Worm (Caenorhabditis elegans) whole organism, L2 larva: ENCODE results near the gene vhp-1.
"Not testable (repeated sequence)": the region's sequence is repeated elsewhere in the genome, so short reads cannot be mapped to it uniquely, and the experiment has no call there.

Source experiments
- C34F6.9 ChIP-seq: fragments of 150-350 bp; optimal IDR thresholded peaks from 2 replicates; lab custom pipeline; 2014; ENCODE audit warnings: missing biosample characterization, missing genetic modification characterization
- F13H6.1 ChIP-seq: sonication (generic microtip); optimal IDR thresholded peaks from 2 replicates; lab custom pipeline; 2016; ENCODE audit warnings: missing genetic modification characterization, missing compliant biosample characterization
- R02D3.7 ChIP-seq: fragments of 150-350 bp; optimal IDR thresholded peaks from 2 replicates; lab custom pipeline; 2014; ENCODE audit warnings: missing biosample characterization, missing genetic modification characterization
- Y55F3AM.14 ChIP-seq: fragments of 200-800 bp; sonication (Bioruptor generic); optimal IDR thresholded peaks from 2 replicates; lab custom pipeline; 2018; ENCODE audit warnings: mild to moderate bottlenecking, missing genetic modification characterization, missing compliant biosample characterization
- aly-2 ChIP-seq: fragments of 150-350 bp; optimal IDR thresholded peaks from 2 replicates; lab custom pipeline; 2014; ENCODE audit warnings: missing biosample characterization, missing genetic modification characterization
- ama-1 ChIP-seq: fragments of 150-350 bp; optimal IDR thresholded peaks from 2 replicates; lab custom pipeline; 2018; ENCODE audit warnings: inconsistent platforms
- blmp-1 ChIP-seq: sonication (generic microtip); optimal IDR thresholded peaks from 2 replicates; lab custom pipeline; 2017; ENCODE audit warnings: missing genetic modification characterization, mild to moderate bottlenecking, missing compliant biosample characterization, antibody characterized with exemption, moderate library complexity; ENCODE audit not compliant: insufficient read depth
- ceh-16 ChIP-seq: fragments of 150-350 bp; optimal IDR thresholded peaks from 2 replicates; lab custom pipeline; 2014; ENCODE audit warnings: missing biosample characterization, missing genetic modification characterization
- ceh-82 ChIP-seq: fragments of 150-350 bp; optimal IDR thresholded peaks from 2 replicates; lab custom pipeline; 2014; ENCODE audit warnings: missing biosample characterization, missing genetic modification characterization
- crh-2 ChIP-seq: sonication (generic microtip); optimal IDR thresholded peaks from 2 replicates; lab custom pipeline; 2017; ENCODE audit warnings: missing biosample characterization, missing genetic modification characterization
- elt-3 ChIP-seq: sonication (generic microtip); optimal IDR thresholded peaks from 2 replicates; lab custom pipeline; 2017; ENCODE audit warnings: missing biosample characterization, missing genetic modification characterization
- fos-1 ChIP-seq: fragments of 150-350 bp; optimal IDR thresholded peaks from 2 replicates; lab custom pipeline; 2014; ENCODE audit warnings: missing biosample characterization, missing genetic modification characterization
- gmeb-1 ChIP-seq: fragments of 150-350 bp; optimal IDR thresholded peaks from 2 replicates; lab custom pipeline; 2014; ENCODE audit warnings: missing biosample characterization, missing genetic modification characterization
- lin-11 ChIP-seq: fragments of 150-350 bp; sonication (generic microtip); optimal IDR thresholded peaks from 2 replicates; lab custom pipeline; 2014; ENCODE audit warnings: missing biosample characterization, missing genetic modification characterization, inconsistent platforms, mixed read lengths
- lin-13 ChIP-seq: fragments of 150-350 bp; optimal IDR thresholded peaks from 2 replicates; lab custom pipeline; 2014; ENCODE audit warnings: missing biosample characterization, missing genetic modification reagents, missing genetic modification characterization
- lsy-2 ChIP-seq, 2 experiments: fragments of 150-350 bp in 1 of 2; sonication (generic microtip) in 1 of 2; optimal IDR thresholded peaks; 2 replicates each; lab custom pipeline; 2014 to 2017; ENCODE audit warnings: missing biosample characterization in 2 of 2, missing genetic modification characterization in 2 of 2
- mab-5 ChIP-seq: fragments of 150-350 bp; optimal IDR thresholded peaks from 2 replicates; lab custom pipeline; 2014; ENCODE audit warnings: missing biosample characterization, missing genetic modification characterization
- mbf-1 ChIP-seq: sonication (generic microtip); optimal IDR thresholded peaks from 2 replicates; lab custom pipeline; 2017; ENCODE audit warnings: missing biosample characterization, missing genetic modification characterization
- nhr-10 ChIP-seq: sonication (generic microtip); optimal IDR thresholded peaks from 2 replicates; lab custom pipeline; 2017; ENCODE audit warnings: missing biosample characterization, missing genetic modification characterization
- nhr-11 ChIP-seq: fragments of 150-350 bp; optimal IDR thresholded peaks from 2 replicates; lab custom pipeline; 2014; ENCODE audit warnings: missing biosample characterization, missing genetic modification characterization
- nhr-12 ChIP-seq: fragments of 150-350 bp; optimal IDR thresholded peaks from 2 replicates; lab custom pipeline; 2014; ENCODE audit warnings: missing biosample characterization, missing genetic modification characterization
- nhr-129 ChIP-seq: fragments of 150-350 bp; optimal IDR thresholded peaks from 2 replicates; lab custom pipeline; 2014; ENCODE audit warnings: missing biosample characterization, missing genetic modification characterization
- nhr-21 ChIP-seq: fragments of 150-350 bp; optimal IDR thresholded peaks from 2 replicates; lab custom pipeline; 2014; ENCODE audit warnings: missing biosample characterization, missing genetic modification characterization
- nhr-237 ChIP-seq: fragments of 150-350 bp; optimal IDR thresholded peaks from 2 replicates; lab custom pipeline; 2014; ENCODE audit warnings: missing biosample characterization, missing genetic modification characterization
- nhr-25 ChIP-seq: fragments of 150-350 bp; sonication (generic microtip); optimal IDR thresholded peaks from 3 replicates; lab custom pipeline; 2014; ENCODE audit warnings: missing biosample characterization, missing genetic modification characterization
- nhr-6 ChIP-seq: fragments of 150-350 bp; optimal IDR thresholded peaks from 2 replicates; lab custom pipeline; 2014; ENCODE audit warnings: missing biosample characterization, missing genetic modification characterization
- nhr-77 ChIP-seq: fragments of 150-350 bp; optimal IDR thresholded peaks from 2 replicates; lab custom pipeline; 2014; ENCODE audit warnings: missing biosample characterization, missing genetic modification characterization
- peb-1 ChIP-seq: fragments of 150-350 bp; optimal IDR thresholded peaks from 2 replicates; lab custom pipeline; 2014; ENCODE audit warnings: missing biosample characterization, missing genetic modification characterization
- sem-4 ChIP-seq: fragments of 150-350 bp; optimal IDR thresholded peaks from 2 replicates; lab custom pipeline; 2014; ENCODE audit warnings: missing biosample characterization, missing genetic modification reagents, missing genetic modification characterization
- skn-1 ChIP-seq: sonication (generic microtip); optimal IDR thresholded peaks from 2 replicates; lab custom pipeline; 2017; ENCODE audit warnings: missing biosample characterization, missing genetic modification characterization
- sma-3 ChIP-seq: sonication (generic microtip); optimal IDR thresholded peaks from 2 replicates; lab custom pipeline; 2016; ENCODE audit warnings: missing genetic modification reagents, missing genetic modification characterization, missing compliant biosample characterization
- sma-9 ChIP-seq, 2 experiments: fragments of 150-350 bp in 1 of 2; sonication (generic microtip) in 1 of 2; optimal IDR thresholded peaks; 2 replicates each; lab custom pipeline; 2014 to 2016; ENCODE audit warnings: missing genetic modification characterization in 2 of 2, mild to moderate bottlenecking in 1 of 2, missing biosample characterization in 1 of 2, missing compliant biosample characterization in 1 of 2, missing genetic modification reagents in 1 of 2, moderate library complexity in 1 of 2
- snpc-4 ChIP-seq: fragments of 150-350 bp; optimal IDR thresholded peaks from 2 replicates; lab custom pipeline; 2014; ENCODE audit warnings: missing biosample characterization, missing genetic modification characterization
- unc-55 ChIP-seq: fragments of 150-350 bp; sonication (generic microtip); optimal IDR thresholded peaks from 3 replicates; lab custom pipeline; 2014; ENCODE audit warnings: missing biosample characterization, missing genetic modification reagents, missing genetic modification characterization
- zag-1 ChIP-seq: fragments of 150-350 bp; optimal IDR thresholded peaks from 2 replicates; lab custom pipeline; 2014; ENCODE audit warnings: missing biosample characterization, missing genetic modification characterization
- ztf-1 ChIP-seq: fragments of 200-800 bp; sonication (Bioruptor generic); conservative IDR thresholded peaks from 2 replicates; pipeline ENCODE4 v1.3.6; 2022; ENCODE audit warnings: missing genetic modification characterization, missing compliant biosample characterization

Gene vhp-1

DNA sequence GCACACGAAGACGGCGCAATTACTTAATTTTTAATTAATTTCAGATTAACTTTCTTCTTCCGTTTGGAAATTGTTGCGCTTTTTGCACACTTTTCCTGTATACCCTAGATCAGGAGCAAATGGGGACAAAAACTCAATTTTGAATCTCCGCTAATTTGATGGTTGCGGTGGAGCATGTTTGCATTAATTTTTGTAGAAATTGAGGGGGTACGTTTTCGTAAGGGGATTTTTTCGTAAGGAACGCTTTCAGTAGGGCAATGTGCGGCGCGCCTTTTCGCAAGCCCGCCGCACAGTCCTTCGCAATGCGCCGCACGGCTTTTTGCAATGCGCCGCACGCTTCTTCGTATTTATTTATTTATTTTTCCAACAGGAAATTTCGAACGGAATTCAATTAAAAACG is 23.3 kb downstream of the vhp-1 start:
- TF ChIP-seq nhr-25 (tag; lab: Kevin White, UChicago) (peak; percentile 31), unc-55 (GFP tag; lab: Kevin White, UChicago) (peak; percentile 65), snpc-4 (peak; percentile 23), gmeb-1 (peak; percentile 94), crh-2 (tag; lab: Kevin White, UChicago) (peak; percentile 50), sma-9 (GFP tag; optimal IDR thresholded peaks at IDR 0.05; lab: Kevin White, UChicago) (peak; percentile 46), mab-5 (tag; lab: Kevin White, UChicago) (peak; percentile 27), C34F6.9 (tag; lab: Kevin White, UChicago) (peak; percentile 64), sma-3 (GFP tag; lab: Kevin White, UChicago) (peak; percentile 55), nhr-129 (tag; lab: Kevin White, UChicago) (peak; percentile 69), F13H6.1 (tag; lab: Kevin White, UChicago) (peak; percentile 54), lsy-2 (tag; optimal IDR thresholded peaks at IDR 0.05; lab: Kevin White, UChicago) (peak; percentile 53 to 77), lin-13 (GFP tag; lab: Kevin White, UChicago) (peak; percentile 82), nhr-21 (tag; lab: Kevin White, UChicago) (peak; percentile 37)
- TF ChIP-seq sma-9 (tag; optimal IDR thresholded peaks at IDR 0.05; lab: Kevin White, UChicago) = not testable (repeated sequence)

DNA sequence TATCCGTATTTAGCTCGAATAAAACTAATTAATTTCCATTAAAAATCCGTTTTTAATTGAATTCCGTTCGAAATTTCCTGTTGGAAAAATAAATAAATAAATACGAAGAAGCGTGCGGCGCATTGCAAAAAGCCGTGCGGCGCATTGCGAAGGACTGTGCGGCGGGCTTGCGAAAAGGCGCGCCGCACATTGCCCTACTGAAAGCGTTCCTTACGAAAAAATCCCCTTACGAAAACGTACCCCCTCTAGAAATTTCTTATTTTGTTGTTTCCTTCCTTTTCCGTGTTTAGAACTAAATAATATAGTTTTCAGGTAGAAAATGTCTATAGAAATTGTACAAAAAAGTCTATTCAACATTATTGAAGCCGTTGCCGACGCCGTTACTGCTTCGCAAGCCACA is 27.3 kb downstream of the vhp-1 start, which contains the start of gene F09E5.8:
Gene F09E5.8, plus strand, starts transcription at position 313 of the 400 bp plus-strand sequence.
- not testable (repeated sequence) for TF ChIP-seq sma-9 (GFP tag; optimal IDR thresholded peaks at IDR 0.05; lab: Kevin White, UChicago); sma-9 (tag; optimal IDR thresholded peaks at IDR 0.05; lab: Kevin White, UChicago); nhr-12 (tag; lab: Kevin White, UChicago); nhr-11 (tag; lab: Kevin White, UChicago)

DNA sequence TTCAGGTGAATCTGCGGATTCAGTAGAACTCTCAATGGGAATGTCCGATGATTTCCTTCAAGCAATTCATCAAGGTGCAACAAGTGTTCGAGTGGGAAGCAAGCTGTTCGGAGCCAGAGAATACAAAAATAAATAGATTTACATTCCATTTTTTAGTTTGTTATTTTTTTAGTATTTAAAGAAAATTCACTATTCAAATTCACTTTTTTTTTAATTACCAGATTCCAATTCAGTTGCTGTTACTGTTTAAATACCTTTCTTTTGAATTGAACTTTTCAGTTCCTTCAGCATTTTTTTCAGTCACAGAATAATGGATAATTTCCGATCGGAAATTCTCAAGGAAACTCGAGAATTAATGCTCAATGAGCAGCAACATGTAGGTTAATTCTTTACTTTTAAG is 28.7 kb downstream of the vhp-1 start, which contains the start of gene F09E5.7:
Gene F09E5.7, plus strand, starts transcription at position 301 of the 400 bp plus-strand sequence.
- TF ChIP-seq sma-3 (GFP tag; lab: Kevin White, UChicago) (no peak), nhr-6 (tag; lab: Kevin White, UChicago) (no peak), C34F6.9 (tag; lab: Kevin White, UChicago) (no peak), Y55F3AM.14 (GFP tag; lab: Kevin White, UChicago) (no peak), skn-1 (tag; lab: Kevin White, UChicago) (no peak), nhr-77 (tag; lab: Kevin White, UChicago) (no peak)
- TF ChIP-seq, all 48 proteins: peak for 0

DNA sequence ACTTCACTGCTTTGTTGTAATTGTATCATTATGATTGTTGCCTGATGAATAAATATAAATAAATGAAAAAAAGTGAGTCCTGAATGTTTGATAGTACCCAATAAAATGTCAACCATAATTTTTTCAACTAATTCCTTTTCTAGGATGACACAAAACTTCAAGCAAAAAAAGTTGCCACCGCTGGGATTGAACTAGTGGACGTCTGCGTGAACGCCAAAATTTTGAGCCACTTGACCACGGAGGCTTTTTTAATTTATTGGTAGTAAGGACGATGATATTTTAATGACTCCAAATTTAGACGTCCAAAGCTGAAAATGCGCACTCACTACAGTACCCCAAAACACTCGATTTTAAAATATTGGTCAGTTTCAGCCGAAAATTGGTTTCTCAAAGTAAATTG is 30.6 kb downstream of the vhp-1 start:
- TF ChIP-seq lsy-2 (tag; optimal IDR thresholded peaks at IDR 0.05; lab: Kevin White, UChicago) = peak in 1 of 2 experiments; percentile 22
- peak; percentile 17 for TF ChIP-seq sma-9 (GFP tag; optimal IDR thresholded peaks at IDR 0.05; lab: Kevin White, UChicago)
- TF ChIP-seq sma-9 (tag; optimal IDR thresholded peaks at IDR 0.05; lab: Kevin White, UChicago) = no peak
- TF ChIP-seq nhr-11 (tag; lab: Kevin White, UChicago) = no peak
- TF ChIP-seq sma-3 (GFP tag; lab: Kevin White, UChicago) = peak; percentile 22
- no peak for TF ChIP-seq F13H6.1 (tag; lab: Kevin White, UChicago)
- peak; percentile 25 for TF ChIP-seq Y55F3AM.14 (GFP tag; lab: Kevin White, UChicago)

DNA sequence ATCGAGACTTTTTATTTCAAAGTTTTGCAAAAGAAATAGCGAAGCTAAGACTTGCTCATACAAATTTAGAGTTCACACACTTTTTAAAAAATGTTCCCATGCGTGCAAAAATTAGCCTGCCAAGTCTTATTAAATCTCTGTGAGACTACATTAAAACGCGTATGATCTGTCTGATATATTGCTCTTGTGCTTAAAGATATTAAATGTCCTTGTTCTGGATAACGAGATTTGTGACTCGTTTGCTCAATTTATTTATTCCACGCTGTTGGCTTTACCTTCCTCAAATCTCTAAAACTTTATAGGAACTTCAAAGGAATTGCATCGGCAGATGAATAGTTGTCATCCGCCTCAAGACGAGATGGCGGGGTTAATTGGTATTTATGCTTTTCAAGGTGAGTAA is 32.3 kb downstream of the vhp-1 start, which contains the start of gene srg-69:
Gene srg-69, plus strand, starts transcription at position 301 of the 400 bp plus-strand sequence.
- TF ChIP-seq lsy-2 (tag; optimal IDR thresholded peaks at IDR 0.05; lab: Kevin White, UChicago) = no peak
- no peak for TF ChIP-seq mbf-1
- no peak for TF ChIP-seq sma-9 (GFP tag; optimal IDR thresholded peaks at IDR 0.05; lab: Kevin White, UChicago)
- no peak for TF ChIP-seq sma-9 (tag; optimal IDR thresholded peaks at IDR 0.05; lab: Kevin White, UChicago)
- no peak for TF ChIP-seq lin-13 (GFP tag; lab: Kevin White, UChicago)
- TF ChIP-seq zag-1 = no peak
- TF ChIP-seq fos-1 (tag; lab: Kevin White, UChicago) = no peak
- no peak for TF ChIP-seq crh-2 (tag; lab: Kevin White, UChicago)
- no peak for TF ChIP-seq peb-1 (tag; lab: Kevin White, UChicago)
- TF ChIP-seq nhr-11 (tag; lab: Kevin White, UChicago) = no peak
- no peak for TF ChIP-seq nhr-6 (tag; lab: Kevin White, UChicago)
- TF ChIP-seq Y55F3AM.14 (GFP tag; lab: Kevin White, UChicago) = no peak
- no peak for TF ChIP-seq nhr-10 (tag; lab: Kevin White, UChicago)

DNA sequence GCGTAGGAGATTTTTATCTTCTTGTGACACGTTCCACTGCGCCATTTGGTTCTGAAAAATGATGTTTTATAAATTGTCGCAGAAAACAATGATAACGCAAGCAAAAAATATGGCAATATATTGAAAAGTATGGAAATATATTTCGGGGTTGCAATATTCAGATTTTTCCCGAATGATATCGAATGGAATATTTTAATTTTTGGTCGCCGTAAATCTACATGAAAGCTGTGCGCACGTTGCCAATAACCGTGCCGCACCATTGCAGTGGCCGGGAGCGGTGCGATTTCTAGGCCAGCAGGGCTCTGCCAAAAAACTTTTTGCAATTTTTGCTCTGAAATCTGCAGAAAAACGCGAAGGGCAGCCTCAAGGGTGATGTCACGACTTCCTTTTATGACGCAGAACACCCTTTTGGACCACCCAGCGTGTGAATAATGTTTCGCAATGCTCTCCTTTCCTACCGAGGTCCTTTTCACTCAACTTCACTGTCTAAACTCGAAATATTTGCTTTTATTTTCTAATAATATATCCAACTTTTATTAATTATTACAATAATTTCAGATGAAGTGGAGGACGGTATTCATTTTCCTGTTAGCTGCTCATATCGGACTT is 35.2 kb downstream of the vhp-1 start, which contains the start of the genes F09E5.11 and bmy-1:
Gene F09E5.11, minus strand, starts transcription at position 51 of the 609 bp plus-strand sequence.
Gene bmy-1, plus strand, starts transcription at position 559 of the 609 bp plus-strand sequence.
- peak; percentile 83 for TF ChIP-seq sma-3 (GFP tag; lab: Kevin White, UChicago)
- no peak for TF ChIP-seq ztf-1
- peak; percentile 19 for TF ChIP-seq ceh-16 (tag; lab: Kevin White, UChicago)
- TF ChIP-seq mab-5 (tag; lab: Kevin White, UChicago) = peak; percentile 56
- no peak for TF ChIP-seq aly-2 (tag; lab: Kevin White, UChicago)
- TF ChIP-seq lin-11 (tag; lab: Kevin White, UChicago) = peak; percentile 89
- no peak for TF ChIP-seq nhr-10 (tag; lab: Kevin White, UChicago)
- no peak for TF ChIP-seq ama-1 (lab: Kevin White, UChicago)
- TF ChIP-seq lin-13 (GFP tag; lab: Kevin White, UChicago) = peak; percentile 86
- TF ChIP-seq R02D3.7 (tag; lab: Kevin White, UChicago) = peak; percentile 87
- peak; percentile 10 for TF ChIP-seq blmp-1 (tag; lab: Kevin White, UChicago)
- peak; percentile 41 for TF ChIP-seq skn-1 (tag; lab: Kevin White, UChicago)
- peak; percentile 84 for TF ChIP-seq C34F6.9 (tag; lab: Kevin White, UChicago)
- peak; percentile 61 for TF ChIP-seq Y55F3AM.14 (GFP tag; lab: Kevin White, UChicago)
- TF ChIP-seq F13H6.1 (tag; lab: Kevin White, UChicago) = peak; percentile 83
- peak; percentile 76 for TF ChIP-seq sem-4 (tag; lab: Kevin White, UChicago)
- peak; percentile 43 for TF ChIP-seq ceh-82 (tag; lab: Kevin White, UChicago)
- no peak for TF ChIP-seq elt-3 (tag; lab: Kevin White, UChicago)
- TF ChIP-seq nhr-237 (tag; lab: Kevin White, UChicago) = peak; percentile 52
- peak; percentile 72 for TF ChIP-seq zag-1
